Worm (Caenorhabditis elegans) whole organism, L1 larva: Measurements from ENCODE around the gene xbx-5.

Source experiments
- F16B12.6 ChIP-seq: fragments of 150-350 bp; optimal IDR thresholded peaks from 2 replicates; lab custom pipeline; 2014; ENCODE audit warnings: missing biosample characterization, missing genetic modification characterization
- ceh-82 ChIP-seq, 3 experiments: fragments of 150-350 bp in 1 of 3; sonication (generic microtip) in 2 of 3; optimal IDR thresholded peaks; 2 replicates each; lab custom pipeline; 2014 to 2017; ENCODE audit warnings: missing biosample characterization in 3 of 3, missing genetic modification characterization in 3 of 3
- lin-39 ChIP-seq: fragments of 150-350 bp; optimal IDR thresholded peaks from 2 replicates; lab custom pipeline; 2014; ENCODE audit warnings: missing biosample characterization, missing genetic modification reagents, missing genetic modification characterization

ce11 chrIII:3831381-3831780, 27.1 kb upstream of the xbx-5 start, which contains the start of gene C36A4.10:
- no peak for TF ChIP-seq F16B12.6 (tag; lab: Kevin White, UChicago)
- TF ChIP-seq lin-39 (tag; lab: Kevin White, UChicago), result no peak
- no peak for TF ChIP-seq ceh-82 (tag; optimal IDR thresholded peaks at IDR 0.05; lab: Kevin White, UChicago)
